Fruit fly (Drosophila melanogaster) ovary, adult (tissue): ENCODE data around the gene CG5381.

Source experiments
- CG17801 ChIP-seq: fragments of 200-800 bp; optimal IDR thresholded peaks from 2 replicates; lab custom pipeline; 2019; ENCODE audit warnings: missing biosample characterization, mild to moderate bottlenecking, missing genetic modification characterization, moderate library complexity; ENCODE audit not compliant: partially characterized antibody

Gene CG5381

dm6 chr2L:10333091-10333991 is 10.4 kb upstream of the CG5381 start, which contains the start of gene GATAd:
Gene GATAd, plus strand, starts transcription at chr2L:10333734.
- no peak for TF ChIP-seq CG17801 (GFP tag; lab: Kevin White, UChicago)

DNA sequence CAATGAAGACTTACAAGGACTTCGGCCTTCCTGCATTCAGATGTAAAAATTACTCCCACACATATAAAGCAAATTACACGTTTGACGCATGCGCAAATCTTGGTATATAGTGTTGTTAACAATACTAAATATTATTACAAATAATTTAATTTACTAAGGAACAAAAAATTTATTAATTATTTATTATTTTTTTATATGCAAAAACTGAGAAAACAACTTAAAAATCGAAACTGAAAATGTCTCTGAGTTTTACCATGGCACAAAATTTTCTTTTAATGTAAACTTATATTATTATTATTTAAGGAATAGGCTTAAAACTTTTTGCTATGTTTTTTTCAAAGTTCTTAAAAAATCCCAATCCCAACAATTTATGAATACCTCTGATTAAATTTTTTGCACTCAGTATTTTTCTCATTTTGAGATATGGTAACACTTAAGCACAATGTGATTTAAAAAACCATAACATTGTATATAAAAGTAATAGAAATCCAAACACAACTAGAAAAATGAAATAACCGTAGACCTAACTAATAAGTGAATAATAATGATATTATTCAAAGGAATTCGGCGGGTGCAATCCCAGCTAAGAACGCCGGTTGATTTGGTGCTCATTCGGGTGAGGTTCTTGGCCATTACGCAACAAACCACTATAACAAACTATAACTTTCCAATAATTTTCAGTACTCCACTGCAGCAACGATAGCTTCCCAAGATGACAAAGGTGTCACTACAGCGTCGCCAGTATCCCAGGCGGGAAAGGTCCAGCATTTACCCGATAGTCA is 8.4 kb upstream of the CG5381 start, which contains the start of the genes Schip1 and Cox10:
Gene Schip1 (minus strand): TSS at position 51 of the 782 bp plus-strand sequence.
Gene Cox10 (plus strand): TSS at position 406 of the 782 bp plus-strand sequence.
- TF ChIP-seq CG17801 (GFP tag; lab: Kevin White, UChicago), result no peak

DNA sequence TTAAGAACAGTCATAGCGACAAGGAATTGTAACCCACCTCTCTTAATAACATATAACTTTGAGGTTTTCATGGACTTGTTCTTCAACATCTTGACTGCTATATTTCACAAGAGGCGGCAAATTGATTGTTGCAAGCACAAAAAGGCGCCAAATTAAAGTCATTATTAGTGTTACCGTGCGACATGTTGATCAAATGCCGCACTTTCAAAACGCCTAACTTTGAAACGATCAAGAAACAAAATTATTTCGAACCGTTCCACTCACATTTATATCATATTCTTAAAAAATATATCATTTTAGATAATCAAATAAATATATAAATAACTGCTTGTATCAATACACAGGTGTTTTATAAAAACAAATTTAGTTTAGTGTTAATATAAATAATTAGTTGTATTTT is 4.9 kb upstream of the CG5381 start, which contains the start of gene RnrL:
Gene RnrL (minus strand): TSS at position 154 of the 400 bp plus-strand sequence.
- no peak for TF ChIP-seq CG17801 (GFP tag; lab: Kevin White, UChicago)

DNA sequence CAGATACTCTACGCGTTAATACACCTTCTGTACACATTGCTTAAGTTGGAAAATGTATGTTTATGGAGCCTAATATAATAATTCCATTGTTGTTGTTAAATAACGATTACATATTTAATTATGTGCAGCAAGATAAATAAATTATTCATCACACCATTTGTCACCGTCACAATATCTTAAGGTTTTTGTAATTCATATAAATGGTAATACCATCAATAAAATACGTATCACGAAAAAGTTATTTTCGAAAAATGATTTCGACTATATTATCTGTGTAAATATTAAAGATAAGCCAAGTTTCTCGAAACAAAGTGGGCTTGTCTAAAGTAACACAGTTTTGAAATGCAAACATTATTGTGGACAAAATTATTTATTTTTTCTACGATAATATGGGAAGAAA is 726 bp downstream of the CG5381 start, which contains the start of gene CG4995:
Gene CG4995 (plus strand): TSS at position 301 of the 400 bp plus-strand sequence.
- TF ChIP-seq CG17801 (GFP tag; lab: Kevin White, UChicago), result no peak

- peak; percentile 75 for TF ChIP-seq CG17801 (GFP tag; lab: Kevin White, UChicago)
Measured at dm6 chr2L:10321612-10322011, 1.3 kb downstream of the CG5381 start.

dm6 chr2L:10321036-10321583 is 1.8 kb downstream of the CG5381 start:
- no peak for TF ChIP-seq CG17801 (GFP tag; lab: Kevin White, UChicago)

- no peak for TF ChIP-seq CG17801 (GFP tag; lab: Kevin White, UChicago)
Measured at dm6 chr2L:10320174-10320775, 2.6 kb downstream of the CG5381 start.

dm6 chr2L:10315888-10316287 is 7.0 kb downstream of the CG5381 start:
- TF ChIP-seq CG17801 (GFP tag; lab: Kevin White, UChicago), result no peak

dm6 chr2L:10314327-10315210 is 8.3 kb downstream of the CG5381 start, which contains the start of the genes Usp14 and CG4972:
Gene Usp14, minus strand, starts transcription at chr2L:10314396.
Gene CG4972, plus strand, starts transcription at chr2L:10314792.
- no peak for TF ChIP-seq CG17801 (GFP tag; lab: Kevin White, UChicago)

DNA sequence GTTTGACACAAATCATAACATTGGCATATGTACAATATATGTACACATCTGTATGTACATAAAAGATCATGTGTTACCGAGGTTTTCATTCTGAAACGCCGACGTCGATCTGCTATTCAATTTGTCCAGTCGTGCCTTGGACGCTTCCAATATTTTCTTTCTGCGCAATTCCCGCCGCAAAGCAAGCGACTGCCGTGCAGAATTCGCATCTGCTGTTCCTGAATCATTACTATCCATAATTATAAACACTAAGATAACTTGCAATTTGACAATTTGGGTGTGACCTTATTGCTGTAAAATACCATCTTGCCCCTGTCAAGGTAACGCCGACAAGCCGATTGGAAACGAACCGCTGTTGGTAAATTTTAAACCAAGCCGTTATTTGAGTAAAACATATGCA is 11.1 kb downstream of the CG5381 start:
- TF ChIP-seq CG17801 (GFP tag; lab: Kevin White, UChicago), result no peak

- TF ChIP-seq CG17801 (GFP tag; lab: Kevin White, UChicago), result no peak
Measured at dm6 chr2L:10310614-10311382, 12.1 kb downstream of the CG5381 start, which contains the start of gene Cdk5alpha. Gene Cdk5alpha, minus strand, starts transcription at chr2L:10310956.

- peak; percentile 87 for TF ChIP-seq CG17801 (GFP tag; lab: Kevin White, UChicago)
Measured at dm6 chr2L:10306518-10307260, 16.2 kb downstream of the CG5381 start, which contains the start of the genes CG5390 and CG4968. Gene CG5390, minus strand, starts transcription at chr2L:10306594. Gene CG4968, plus strand, starts transcription at chr2L:10306922.
